Worm (Caenorhabditis elegans) whole organism, L1 larva: ENCODE data around the gene lin-18.

Experiments used
- ceh-82 ChIP-seq, 3 experiments: fragments of 150-350 bp in 1 of 3; sonication (generic microtip) in 2 of 3; optimal IDR thresholded peaks; 2 replicates each; lab custom pipeline; 2014 to 2017; ENCODE audit warnings: missing biosample characterization in 3 of 3, missing genetic modification characterization in 3 of 3
- dpl-1 ChIP-seq, 3 experiments: fragments of 150-350 bp in 2 of 3; sonication (generic microtip) in 1 of 3; optimal IDR thresholded peaks; 2 replicates each; lab custom pipeline; 2014 to 2017; ENCODE audit warnings: missing biosample characterization in 3 of 3, missing genetic modification characterization in 3 of 3, missing genetic modification reagents in 3 of 3
- dsc-1 ChIP-seq: sonication (generic microtip); optimal IDR thresholded peaks from 2 replicates; lab custom pipeline; 2016; ENCODE audit warnings: mild to moderate bottlenecking, missing genetic modification characterization, missing compliant biosample characterization
- egl-27 ChIP-seq, 2 experiments: fragments of 150-350 bp in 1 of 2; sonication (generic microtip); optimal IDR thresholded peaks; 3 replicates each; lab custom pipeline; 2017 to 2018; ENCODE audit warnings: missing biosample characterization in 2 of 2, missing genetic modification characterization in 2 of 2, missing genetic modification reagents in 2 of 2
- fos-1 ChIP-seq: fragments of 150-350 bp; optimal IDR thresholded peaks from 2 replicates; lab custom pipeline; 2014; ENCODE audit warnings: missing biosample characterization, missing genetic modification characterization
- lir-3 ChIP-seq: sonication (generic microtip); optimal IDR thresholded peaks from 2 replicates; lab custom pipeline; 2016; ENCODE audit warnings: mild to moderate bottlenecking, missing genetic modification characterization, moderate library complexity, missing compliant biosample characterization; ENCODE audit not compliant: poor library complexity
- pag-3 ChIP-seq: sonication (generic microtip); optimal IDR thresholded peaks from 2 replicates; lab custom pipeline; 2017; ENCODE audit warnings: missing genetic modification characterization, mild to moderate bottlenecking, missing compliant biosample characterization, antibody characterized with exemption, borderline replicate concordance; ENCODE audit not compliant: insufficient read depth
- zag-1 ChIP-seq: fragments of 150-350 bp; optimal IDR thresholded peaks from 2 replicates; lab custom pipeline; 2014; ENCODE audit warnings: missing biosample characterization, missing genetic modification characterization
- ztf-4 ChIP-seq: fragments of 150-350 bp; optimal IDR thresholded peaks from 2 replicates; lab custom pipeline; 2014; ENCODE audit warnings: missing biosample characterization, missing genetic modification characterization

ce11 chrX:3943213-3943612 lies 15.1 kb upstream of the lin-18 start, which contains the start of gene ptp-4A2:
- TF ChIP-seq ztf-4 (no peak), ceh-82 (tag; optimal IDR thresholded peaks at IDR 0.05; lab: Kevin White, UChicago) (no peak), dpl-1 (GFP tag; optimal IDR thresholded peaks at IDR 0.05; lab: Kevin White, UChicago) (no peak), dsc-1 (tag; lab: Kevin White, UChicago) (no peak), fos-1 (no peak), egl-27 (tag; optimal IDR thresholded peaks at IDR 0.05; lab: Kevin White, UChicago) (no peak), lir-3 (tag; lab: Kevin White, UChicago) (no peak), pag-3 (tag; lab: Kevin White, UChicago) (no peak), zag-1 (tag; lab: Kevin White, UChicago) (no peak)
